Fruit fly (Drosophila melanogaster) whole organism, embryonic: ENCODE measurements around the gene Phae1.

Experiments
- Bdp1 ChIP-seq: fragments of 200-800 bp; sonication (Bioruptor generic); optimal IDR thresholded peaks from 3 replicates; lab custom pipeline; 2016; ENCODE audit warnings: missing biosample characterization, missing genetic modification characterization
- CG10267 ChIP-seq: fragments of 200-800 bp; sonication (Bioruptor generic); optimal IDR thresholded peaks from 2 replicates; lab custom pipeline; 2018; ENCODE audit warnings: missing biosample characterization, mild to moderate bottlenecking, missing genetic modification characterization, moderate library complexity
- CG10366 ChIP-seq: fragments of 200-800 bp; sonication (Bioruptor generic); IDR thresholded peaks from 2 replicates; pipeline ENCODE4 v1.3.6; 2022; ENCODE audit warnings: missing biosample characterization, missing genetic modification characterization
- CG12219 ChIP-seq: fragments of 200-800 bp; sonication (Bioruptor generic); optimal IDR thresholded peaks from 3 replicates; lab custom pipeline; 2018; ENCODE audit warnings: missing biosample characterization, mild to moderate bottlenecking, missing genetic modification characterization
- CG12236 ChIP-seq: fragments of 200-800 bp; sonication (Bioruptor generic); optimal IDR thresholded peaks from 2 replicates; lab custom pipeline; 2016; ENCODE audit warnings: missing biosample characterization, missing genetic modification characterization
- CG15696 ChIP-seq: fragments of 200-800 bp; sonication (Bioruptor generic); optimal IDR thresholded peaks from 2 replicates; lab custom pipeline; 2019; ENCODE audit warnings: missing biosample characterization, mild to moderate bottlenecking, missing genetic modification characterization, moderate library complexity
- CG16779 ChIP-seq: fragments of 200-800 bp; sonication (Bioruptor generic); IDR thresholded peaks from 2 replicates; pipeline ENCODE4 v1.3.6; 2022; ENCODE audit warnings: missing biosample characterization, missing genetic modification characterization
- CG17359 ChIP-seq: fragments of 200-800 bp; sonication (Bioruptor generic); optimal IDR thresholded peaks from 3 replicates; lab custom pipeline; 2018; ENCODE audit warnings: missing biosample characterization, mild to moderate bottlenecking, missing genetic modification characterization, moderate library complexity
- CG18262 ChIP-seq: fragments of 200-800 bp; optimal IDR thresholded peaks from 3 replicates; lab custom pipeline; 2019; ENCODE audit warnings: missing biosample characterization, mild to moderate bottlenecking, missing genetic modification characterization, moderate library complexity
- CG2199 ChIP-seq: fragments of 200-800 bp; sonication (Bioruptor generic); IDR thresholded peaks from 3 replicates; pipeline ENCODE4 v1.3.6; 2022; ENCODE audit warnings: missing biosample characterization, missing genetic modification characterization
- CG32532 ChIP-seq: fragments of 200-800 bp; sonication (Bioruptor generic); IDR thresholded peaks from 2 replicates; pipeline ENCODE4 v1.3.6; 2022; ENCODE audit warnings: missing biosample characterization, missing genetic modification characterization
- CG4282 ChIP-seq: fragments of 200-800 bp; sonication (Bioruptor generic); optimal IDR thresholded peaks from 2 replicates; lab custom pipeline; 2016; ENCODE audit warnings: missing biosample characterization, missing genetic modification characterization
- CG4328 ChIP-seq: fragments of 200-800 bp; sonication (Bioruptor generic); optimal IDR thresholded peaks from 3 replicates; lab custom pipeline; 2017; ENCODE audit warnings: missing biosample characterization, missing genetic modification reagents, missing genetic modification characterization
- CG9215 ChIP-seq: fragments of 200-800 bp; sonication (Bioruptor generic); IDR thresholded peaks from 2 replicates; pipeline ENCODE4 v1.3.6; 2022; ENCODE audit warnings: missing biosample characterization, missing genetic modification characterization
- CG9817 ChIP-seq: fragments of 200-800 bp; sonication (Bioruptor generic); optimal IDR thresholded peaks from 2 replicates; lab custom pipeline; 2018; ENCODE audit warnings: missing biosample characterization, mild to moderate bottlenecking, missing genetic modification characterization, moderate library complexity
- Dbx ChIP-seq: fragments of 200-800 bp; sonication (Bioruptor generic); IDR thresholded peaks from 3 replicates; pipeline ENCODE4 v1.3.6; 2022; ENCODE audit warnings: missing biosample characterization, missing genetic modification characterization
- Doc3 ChIP-seq: fragments of 200-800 bp; sonication (Bioruptor generic); IDR thresholded peaks from 3 replicates; pipeline ENCODE4 v1.3.6; 2022; ENCODE audit warnings: missing biosample characterization, missing genetic modification characterization; ENCODE audit not compliant: partially characterized antibody
- Ets97D ChIP-seq: fragments of 200-800 bp; sonication (Bioruptor generic); optimal IDR thresholded peaks from 3 replicates; lab custom pipeline; 2016; ENCODE audit warnings: missing biosample characterization, missing genetic modification characterization
- GATAe ChIP-seq: fragments of 200-800 bp; sonication (Bioruptor generic); conservative IDR thresholded peaks from 2 replicates; pipeline ENCODE4 v1.3.6; 2022; ENCODE audit warnings: missing biosample characterization, missing genetic modification characterization
- Hey ChIP-seq: fragments of 200-800 bp; sonication (Bioruptor generic); optimal IDR thresholded peaks from 3 replicates; lab custom pipeline; 2018; ENCODE audit warnings: missing biosample characterization, mild to moderate bottlenecking, missing genetic modification characterization
- Hmx ChIP-seq: fragments of 200-800 bp; sonication (Bioruptor generic); optimal IDR thresholded peaks from 2 replicates; lab custom pipeline; 2016; ENCODE audit warnings: missing biosample characterization, missing genetic modification characterization
- Hr78 ChIP-seq, 2 experiments: fragments of 200-800 bp in 1 of 2; fragments of >200 bp in 1 of 2; sonication (Bioruptor generic) in 1 of 2; optimal IDR thresholded peaks; 2 replicates each; lab custom pipeline; 2017 to 2019; ENCODE audit warnings: missing biosample characterization in 2 of 2, missing genetic modification characterization in 2 of 2, mild to moderate bottlenecking in 1 of 2, moderate library complexity in 1 of 2
- Lpt ChIP-seq: fragments of >200 bp; optimal IDR thresholded peaks from 2 replicates; lab custom pipeline; 2018; ENCODE audit warnings: missing biosample characterization, missing genetic modification characterization
- MESR4 ChIP-seq: fragments of 200-800 bp; sonication (Bioruptor generic); optimal IDR thresholded peaks from 2 replicates; lab custom pipeline; 2018; ENCODE audit warnings: missing biosample characterization, mild to moderate bottlenecking, missing genetic modification characterization, moderate library complexity
- Myb ChIP-seq: fragments of 200-800 bp; sonication (Bioruptor generic); optimal IDR thresholded peaks from 2 replicates; lab custom pipeline; 2016; ENCODE audit warnings: missing biosample characterization, missing genetic modification characterization
- Rx ChIP-seq: fragments of 200-800 bp; sonication (Bioruptor generic); IDR thresholded peaks from 2 replicates; pipeline ENCODE4 v1.3.6; 2022; ENCODE audit warnings: missing biosample characterization, missing genetic modification characterization
- Sox100B ChIP-seq: fragments of 200-800 bp; sonication (Bioruptor generic); optimal IDR thresholded peaks from 3 replicates; lab custom pipeline; 2018; ENCODE audit warnings: missing biosample characterization, mild to moderate bottlenecking, missing genetic modification characterization
- Sox102F ChIP-seq: fragments of 200-800 bp; sonication (Bioruptor generic); optimal IDR thresholded peaks from 2 replicates; lab custom pipeline; 2018; ENCODE audit warnings: missing biosample characterization, mild to moderate bottlenecking, missing genetic modification characterization, moderate library complexity
- TFAM ChIP-seq: fragments of 200-800 bp; sonication (Bioruptor generic); optimal IDR thresholded peaks from 2 replicates; lab custom pipeline; 2017; ENCODE audit warnings: missing biosample characterization, missing genetic modification characterization, inconsistent platforms
- Trl ChIP-seq, 3 experiments: fragments of >200 bp in 2 of 3; fragments of 200-800 bp in 1 of 3; sonication (Bioruptor generic) in 1 of 3; optimal IDR thresholded peaks; 2 replicates in 1 of 3; 3 replicates in 2 of 3; lab custom pipeline; 2016 to 2017; ENCODE audit warnings: missing biosample characterization in 1 of 3, missing genetic modification characterization in 1 of 3
- Xrp1 ChIP-seq: fragments of 200-800 bp; sonication (Bioruptor generic); IDR thresholded peaks from 2 replicates; pipeline ENCODE4 v1.3.6; 2022; ENCODE audit warnings: missing biosample characterization, missing genetic modification characterization
- bab2 ChIP-seq: fragments of 200-800 bp; sonication (Bioruptor generic); optimal IDR thresholded peaks from 2 replicates; lab custom pipeline; 2016; ENCODE audit warnings: missing biosample characterization, missing genetic modification characterization
- bigmax ChIP-seq: fragments of 200-800 bp; sonication (Bioruptor generic); optimal IDR thresholded peaks from 2 replicates; lab custom pipeline; 2018; ENCODE audit warnings: missing biosample characterization, mild to moderate bottlenecking, missing genetic modification characterization
- croc ChIP-seq: fragments of 200-800 bp; sonication (Bioruptor generic); conservative IDR thresholded peaks from 3 replicates; pipeline ENCODE4 v1.3.6; 2022; ENCODE audit warnings: missing biosample characterization, missing genetic modification characterization
- dmrt99B ChIP-seq: fragments of 200-800 bp; sonication (Bioruptor generic); optimal IDR thresholded peaks from 2 replicates; lab custom pipeline; 2018; ENCODE audit warnings: missing biosample characterization, mild to moderate bottlenecking, missing genetic modification characterization, moderate library complexity
- dysf ChIP-seq: fragments of 200-800 bp; sonication (Bioruptor generic); IDR thresholded peaks from 3 replicates; pipeline ENCODE4 v1.3.6; 2022; ENCODE audit warnings: missing biosample characterization, missing genetic modification characterization
- fd96Cb ChIP-seq: fragments of 200-800 bp; sonication (Bioruptor generic); optimal IDR thresholded peaks from 2 replicates; lab custom pipeline; 2018; ENCODE audit warnings: missing biosample characterization, mild to moderate bottlenecking, missing genetic modification characterization, moderate library complexity
- fru ChIP-seq: fragments of >200 bp; optimal IDR thresholded peaks from 2 replicates; lab custom pipeline; 2017
- gsb-n ChIP-seq: fragments of 200-800 bp; sonication (Bioruptor generic); optimal IDR thresholded peaks from 3 replicates; lab custom pipeline; 2018; ENCODE audit warnings: missing biosample characterization, mild to moderate bottlenecking, missing genetic modification characterization
- her ChIP-seq: fragments of 200-800 bp; sonication (Bioruptor generic); optimal IDR thresholded peaks from 2 replicates; lab custom pipeline; 2016; ENCODE audit warnings: missing biosample characterization, missing genetic modification characterization
- mld ChIP-seq: fragments of 200-800 bp; sonication (Bioruptor generic); IDR thresholded peaks from 3 replicates; pipeline ENCODE4 v1.3.6; 2022; ENCODE audit warnings: missing biosample characterization, missing genetic modification characterization; ENCODE audit not compliant: partially characterized antibody
- oc ChIP-seq: fragments of 200-800 bp; sonication (Bioruptor generic); optimal IDR thresholded peaks from 2 replicates; lab custom pipeline; 2018; ENCODE audit warnings: missing biosample characterization, mild to moderate bottlenecking, missing genetic modification characterization, moderate library complexity
- odd ChIP-seq: fragments of 200-800 bp; sonication (Bioruptor generic); optimal IDR thresholded peaks from 2 replicates; lab custom pipeline; 2017; ENCODE audit warnings: missing biosample characterization, mild to moderate bottlenecking, missing genetic modification characterization
- p53 ChIP-seq: fragments of 200-800 bp; sonication (Bioruptor generic); optimal IDR thresholded peaks from 2 replicates; lab custom pipeline; 2016; ENCODE audit warnings: missing biosample characterization, missing genetic modification characterization
- phol ChIP-seq: fragments of 200-800 bp; sonication (Bioruptor generic); optimal IDR thresholded peaks from 3 replicates; lab custom pipeline; 2018; ENCODE audit warnings: missing biosample characterization, mild to moderate bottlenecking, missing genetic modification characterization, moderate library complexity
- sd ChIP-seq: fragments of 200-800 bp; sonication (Bioruptor generic); optimal IDR thresholded peaks from 3 replicates; lab custom pipeline; 2018; ENCODE audit warnings: missing biosample characterization, mild to moderate bottlenecking, missing genetic modification characterization, moderate library complexity
- slou ChIP-seq: fragments of 200-800 bp; sonication (Bioruptor generic); optimal IDR thresholded peaks from 3 replicates; lab custom pipeline; 2016; ENCODE audit warnings: missing biosample characterization, missing genetic modification characterization
- sqz ChIP-seq: fragments of 200-800 bp; sonication (Bioruptor generic); optimal IDR thresholded peaks from 3 replicates; lab custom pipeline; 2018; ENCODE audit warnings: missing biosample characterization, mild to moderate bottlenecking, missing genetic modification characterization
- tap ChIP-seq: fragments of 200-800 bp; optimal IDR thresholded peaks from 3 replicates; lab custom pipeline; 2019; ENCODE audit warnings: missing biosample characterization, mild to moderate bottlenecking, missing genetic modification characterization, moderate library complexity
- wek ChIP-seq: fragments of 200-800 bp; sonication (Bioruptor generic); optimal IDR thresholded peaks from 3 replicates; lab custom pipeline; 2018; ENCODE audit warnings: missing biosample characterization, mild to moderate bottlenecking, missing genetic modification characterization, moderate library complexity

Gene Phae1

DNA sequence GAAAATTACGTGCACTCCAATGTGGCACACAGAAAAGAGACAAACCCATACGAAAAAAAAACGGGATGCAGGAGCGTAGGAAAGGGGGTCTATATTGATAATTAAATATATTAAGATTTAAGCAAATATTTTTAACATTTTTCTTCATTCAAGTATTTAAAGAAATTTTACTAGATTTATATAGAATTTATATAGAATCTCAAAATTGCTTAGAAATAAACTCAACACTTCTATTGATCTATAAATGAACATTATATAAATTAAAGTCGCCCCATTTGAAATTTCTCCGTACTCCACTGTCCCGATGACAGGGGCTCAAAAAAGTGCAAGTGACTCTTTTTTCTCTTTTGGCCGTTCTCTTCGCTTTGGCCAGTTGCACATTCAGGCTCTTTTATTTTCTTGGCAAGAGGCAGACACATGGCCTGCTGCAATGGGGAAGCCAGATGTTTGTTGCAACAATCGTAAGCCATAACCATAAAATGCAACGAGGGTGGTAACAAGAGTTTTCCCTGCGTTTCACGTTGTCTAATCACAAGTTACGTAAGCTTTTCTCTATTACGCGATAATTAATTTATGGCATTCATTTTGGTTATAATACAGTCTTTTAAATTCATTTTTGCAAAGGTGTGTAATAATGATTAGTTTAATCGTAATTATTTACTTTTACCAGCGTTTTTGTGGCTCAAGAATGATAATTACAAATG is 43.4 kb upstream of the Phae1 start (continued):
- TF ChIP-seq CG4282 (GFP tag; lab: Kevin White, UChicago) (no peak), Myb (GFP tag; lab: Kevin White, UChicago) (no peak), Bdp1 (no peak), CG18262 (tag; lab: Kevin White, UChicago) (peak; percentile 79), fru (lab: Kevin White, UChicago) (no peak), Sox100B (GFP tag; lab: Kevin White, UChicago) (no peak), slou (GFP tag; lab: Kevin White, UChicago) (no peak), bigmax (GFP tag; lab: Kevin White, UChicago) (no peak), bab2 (GFP tag; lab: Kevin White, UChicago) (no peak), Sox102F (peak; percentile 57), wek (GFP tag; lab: Kevin White, UChicago) (no peak), Ets97D (GFP tag; lab: Kevin White, UChicago) (no peak), Lpt (GFP tag; lab: Kevin White, UChicago) (no peak), GATAe (GFP tag; lab: Robert Waterston, UW) (no peak), Trl (optimal IDR thresholded peaks at IDR 0.05; lab: Kevin White, UChicago) (peak in 1 of 2 experiments; percentile 39), Trl (GFP tag; optimal IDR thresholded peaks at IDR 0.05; lab: Kevin White, UChicago) (no peak), Hr78 (GFP tag; optimal IDR thresholded peaks at IDR 0.05; lab: Kevin White, UChicago) (no peak), dmrt99B (tag; lab: Kevin White, UChicago) (peak; percentile 67), mld (GFP tag; lab: Robert Waterston, UW) (no peak), MESR4 (GFP tag; lab: Kevin White, UChicago) (no peak), p53 (GFP tag; lab: Kevin White, UChicago) (no peak), fd96Cb (tag; lab: Kevin White, UChicago) (peak; percentile 37), Dbx (GFP tag; lab: Robert Waterston, UW) (no peak), sqz (GFP tag; lab: Kevin White, UChicago) (peak; percentile 89), CG9817 (tag; lab: Kevin White, UChicago) (no peak), CG9215 (GFP tag; lab: Robert Waterston, UW) (no peak), CG15696 (peak; percentile 87), Hey (tag; lab: Kevin White, UChicago) (no peak), CG10267 (tag; lab: Kevin White, UChicago) (peak; percentile 64), Doc3 (no peak), Rx (GFP tag; lab: Robert Waterston, UW) (no peak), Xrp1 (peak; percentile 75), Hmx (GFP tag; lab: Kevin White, UChicago) (no peak), CG12219 (GFP tag; lab: Kevin White, UChicago) (no peak), gsb-n (peak; percentile 72), her (no peak), odd (GFP tag; lab: Kevin White, UChicago) (no peak), TFAM (GFP tag; lab: Kevin White, UChicago) (no peak), CG2199 (GFP tag; lab: Robert Waterston, UW) (no peak), CG10366 (no peak), croc (peak; percentile 38; the same call in 1 of the 3 replicates), phol (tag; lab: Kevin White, UChicago) (peak; percentile 68), CG17359 (tag; lab: Kevin White, UChicago) (peak; percentile 30), tap (no peak), dysf (GFP tag; lab: Robert Waterston, UW) (no peak), CG12236 (GFP tag; lab: Kevin White, UChicago) (no peak), CG16779 (GFP tag; lab: Robert Waterston, UW) (no peak), sd (tag; lab: Kevin White, UChicago) (no peak), CG32532 (GFP tag; lab: Robert Waterston, UW) (no peak), CG4328 (GFP tag; lab: Kevin White, UChicago) (no peak), oc (tag; lab: Kevin White, UChicago) (no peak)
